Worm (Caenorhabditis elegans) whole organism, L1 larva: ENCODE measurements around the gene col-133.

Experiments
- C04F5.9 ChIP-seq: sonication (generic microtip); optimal IDR thresholded peaks from 2 replicates; lab custom pipeline; 2016; ENCODE audit warnings: missing genetic modification characterization, missing compliant biosample characterization
- F16B12.6 ChIP-seq: fragments of 150-350 bp; optimal IDR thresholded peaks from 2 replicates; lab custom pipeline; 2014; ENCODE audit warnings: missing biosample characterization, missing genetic modification characterization
- Y116A8C.19 ChIP-seq: sonication (generic microtip); optimal IDR thresholded peaks from 2 replicates; lab custom pipeline; 2016; ENCODE audit warnings: missing compliant biosample characterization, missing genetic modification characterization, borderline replicate concordance
- alr-1 ChIP-seq: fragments of 200-800 bp; sonication (Bioruptor generic); optimal IDR thresholded peaks from 2 replicates; lab custom pipeline; 2018; ENCODE audit warnings: borderline replicate concordance, mild to moderate bottlenecking, missing genetic modification characterization, missing compliant biosample characterization
- ama-1 ChIP-seq: fragments of 150-350 bp; optimal IDR thresholded peaks from 2 replicates; lab custom pipeline; 2014
- blmp-1 ChIP-seq: fragments of 150-350 bp; optimal IDR thresholded peaks from 2 replicates; lab custom pipeline; 2014; ENCODE audit warnings: missing biosample characterization, missing genetic modification characterization
- ceh-8 ChIP-seq: fragments of 200-800 bp; sonication (Bioruptor generic); optimal IDR thresholded peaks from 2 replicates; lab custom pipeline; 2018; ENCODE audit warnings: mild to moderate bottlenecking, missing genetic modification characterization, moderate library complexity, missing compliant biosample characterization
- ceh-88 ChIP-seq: fragments of 200-800 bp; sonication (Bioruptor generic); IDR thresholded peaks from 2 replicates; pipeline ENCODE4 v1.3.6; 2022; ENCODE audit warnings: missing genetic modification characterization, missing compliant biosample characterization
- ces-1 ChIP-seq: fragments of 150-350 bp; optimal IDR thresholded peaks from 2 replicates; lab custom pipeline; 2014; ENCODE audit warnings: missing biosample characterization, missing genetic modification reagents, missing genetic modification characterization
- efl-1 ChIP-seq, 4 experiments: fragments of 150-350 bp; optimal IDR thresholded peaks in 3 of 4; peaks in 1 of 4; 1 replicate in 1 of 4; 2 replicates in 3 of 4; lab custom pipeline; 2014; ENCODE audit warnings: missing biosample characterization in 2 of 4, missing genetic modification characterization in 2 of 4, missing genetic modification reagents in 2 of 4
- egl-27 ChIP-seq, 2 experiments: fragments of 150-350 bp in 1 of 2; sonication (generic microtip); optimal IDR thresholded peaks; 3 replicates each; lab custom pipeline; 2017 to 2018; ENCODE audit warnings: missing biosample characterization in 2 of 2, missing genetic modification characterization in 2 of 2, missing genetic modification reagents in 2 of 2
- elt-3 ChIP-seq, 6 experiments: fragments of 150-350 bp in 1 of 6; sonication (generic microtip); optimal IDR thresholded peaks; 2 replicates each; lab custom pipeline; 2017 to 2018; ENCODE audit warnings: missing biosample characterization in 6 of 6, missing genetic modification characterization in 6 of 6, inconsistent platforms in 1 of 6
- fos-1 ChIP-seq: fragments of 150-350 bp; optimal IDR thresholded peaks from 2 replicates; lab custom pipeline; 2014; ENCODE audit warnings: missing biosample characterization, missing genetic modification characterization
- grh-1 ChIP-seq: fragments of 200-800 bp; sonication (Bioruptor generic); IDR thresholded peaks from 2 replicates; pipeline ENCODE4 v1.3.6; 2022; ENCODE audit warnings: missing genetic modification reagents, missing genetic modification characterization, missing compliant biosample characterization
- jun-1 ChIP-seq: fragments of 150-350 bp; optimal IDR thresholded peaks from 2 replicates; lab custom pipeline; 2014; ENCODE audit warnings: missing biosample characterization, missing genetic modification reagents, missing genetic modification characterization
- lir-3 ChIP-seq: sonication (generic microtip); optimal IDR thresholded peaks from 2 replicates; lab custom pipeline; 2016; ENCODE audit warnings: mild to moderate bottlenecking, missing genetic modification characterization, moderate library complexity, missing compliant biosample characterization; ENCODE audit not compliant: poor library complexity
- lsy-2 ChIP-seq, 2 experiments: fragments of 150-350 bp; optimal IDR thresholded peaks; 2 replicates each; lab custom pipeline; 2014; ENCODE audit warnings: missing biosample characterization in 2 of 2, missing genetic modification characterization in 2 of 2
- mef-2 ChIP-seq: fragments of 150-350 bp; optimal IDR thresholded peaks from 2 replicates; lab custom pipeline; 2014; ENCODE audit warnings: missing biosample characterization, missing genetic modification characterization
- mep-1 ChIP-seq: fragments of 150-350 bp; optimal IDR thresholded peaks from 2 replicates; lab custom pipeline; 2014; ENCODE audit warnings: missing biosample characterization, missing genetic modification characterization
- nhr-28 ChIP-seq: fragments of 150-350 bp; optimal IDR thresholded peaks from 2 replicates; lab custom pipeline; 2014; ENCODE audit warnings: missing biosample characterization, missing genetic modification characterization
- nhr-77 ChIP-seq: fragments of 150-350 bp; optimal IDR thresholded peaks from 2 replicates; lab custom pipeline; 2014; ENCODE audit warnings: missing biosample characterization, missing genetic modification characterization
- nhr-84 ChIP-seq: sonication (generic microtip); optimal IDR thresholded peaks from 2 replicates; lab custom pipeline; 2017; ENCODE audit warnings: missing biosample characterization, missing genetic modification characterization
- nhr-85 ChIP-seq: sonication (generic microtip); peaks from one replicate; lab custom pipeline; 2016; ENCODE audit warnings: missing genetic modification characterization, inconsistent platforms, missing compliant biosample characterization
- pqm-1 ChIP-seq: sonication (generic microtip); optimal IDR thresholded peaks from 3 replicates; lab custom pipeline; 2017; ENCODE audit warnings: missing biosample characterization, missing genetic modification characterization
- skn-1 ChIP-seq: fragments of 150-350 bp; optimal IDR thresholded peaks from 2 replicates; lab custom pipeline; 2014; ENCODE audit warnings: missing biosample characterization, missing genetic modification characterization
- snu-23 ChIP-seq: sonication (generic microtip); optimal IDR thresholded peaks from 2 replicates; lab custom pipeline; 2016; ENCODE audit warnings: missing genetic modification characterization, missing compliant biosample characterization
- sox-4 ChIP-seq: sonication (generic microtip); optimal IDR thresholded peaks from 2 replicates; lab custom pipeline; 2016; ENCODE audit warnings: missing genetic modification characterization, missing compliant biosample characterization
- sup-37 ChIP-seq: fragments of 200-800 bp; sonication (Bioruptor generic); optimal IDR thresholded peaks from 2 replicates; lab custom pipeline; 2018; ENCODE audit warnings: mild to moderate bottlenecking, missing genetic modification characterization, missing compliant biosample characterization
- tlp-1 ChIP-seq: fragments of 150-350 bp; optimal IDR thresholded peaks from 2 replicates; lab custom pipeline; 2014; ENCODE audit warnings: missing biosample characterization, missing genetic modification characterization
- unc-130 ChIP-seq: fragments of 150-350 bp; optimal IDR thresholded peaks from 2 replicates; lab custom pipeline; 2017; ENCODE audit warnings: missing biosample characterization, missing genetic modification characterization, inconsistent platforms
- unc-30 ChIP-seq: sonication (generic microtip); optimal IDR thresholded peaks from 2 replicates; lab custom pipeline; 2017; ENCODE audit warnings: missing biosample characterization, missing genetic modification characterization
- unc-62 ChIP-seq: fragments of 150-350 bp; optimal IDR thresholded peaks from 2 replicates; lab custom pipeline; 2014; ENCODE audit warnings: missing biosample characterization, missing genetic modification reagents, missing genetic modification characterization
- unc-86 ChIP-seq: sonication (generic microtip); optimal IDR thresholded peaks from 2 replicates; lab custom pipeline; 2016; ENCODE audit warnings: missing genetic modification characterization, missing compliant biosample characterization
- ztf-11 ChIP-seq, 2 experiments: sonication (generic microtip); optimal IDR thresholded peaks; 2 replicates each; lab custom pipeline; 2016 to 2017; ENCODE audit warnings: missing genetic modification characterization in 2 of 2, missing biosample characterization in 1 of 2, missing compliant biosample characterization in 1 of 2

The col-133 gene

DNA sequence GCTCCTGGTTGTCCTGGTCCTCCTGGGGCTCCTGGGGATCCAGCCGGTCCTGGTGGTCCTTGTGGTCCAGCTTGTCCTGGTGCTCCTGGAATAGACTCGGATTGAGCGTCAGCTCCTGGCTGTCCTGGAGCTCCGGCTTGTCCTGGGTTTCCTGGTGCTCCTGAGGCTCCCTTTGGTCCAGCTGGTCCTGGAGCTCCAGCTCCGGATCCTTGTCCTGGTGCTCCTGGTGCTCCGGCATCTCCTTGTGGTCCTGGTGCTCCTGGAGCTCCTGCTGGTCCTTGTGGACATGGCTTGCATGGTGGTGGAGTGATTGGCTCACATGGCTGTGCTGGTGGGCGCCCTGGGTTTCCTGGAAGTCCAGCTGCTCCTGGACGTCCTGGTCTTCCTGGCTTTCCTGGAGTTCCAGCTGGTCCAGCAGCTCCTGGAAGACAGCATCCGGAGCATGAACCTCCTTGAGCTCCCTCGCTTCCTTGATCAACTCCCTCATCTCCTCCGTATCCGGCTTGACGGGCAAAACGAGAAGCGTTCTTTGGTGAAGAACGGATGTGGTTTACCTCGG lies 537 bp downstream of the col-133 start:
- TF ChIP-seq lir-3 (tag; lab: Kevin White, UChicago) (no peak), unc-62 (GFP tag; lab: Kevin White, UChicago) (no peak), egl-27 (tag; optimal IDR thresholded peaks at IDR 0.05; lab: Kevin White, UChicago) (no peak), nhr-28 (tag; lab: Kevin White, UChicago) (no peak), ceh-88 (no peak), sox-4 (no peak), ceh-8 (GFP tag; lab: Kevin White, UChicago) (no peak), unc-86 (tag; lab: Kevin White, UChicago) (no peak), skn-1 (no peak), alr-1 (tag; lab: Kevin White, UChicago) (no peak), F16B12.6 (tag; lab: Kevin White, UChicago) (no peak), snu-23 (GFP tag; lab: Kevin White, UChicago) (no peak)

- TF ChIP-seq blmp-1 (tag; lab: Kevin White, UChicago) (peak; percentile 94), snu-23 (GFP tag; lab: Kevin White, UChicago) (no peak)
Measured at ce11 chrIV:14091242-14091641, 7.9 kb downstream of the col-133 start, which contains the start of gene noah-2. noah-2 (plus strand) TSS chrIV:14091254.

- TF ChIP-seq efl-1 (optimal IDR thresholded peaks at IDR 0.05; lab: Kevin White, UChicago) (no peak), efl-1 (GFP tag; optimal IDR thresholded peaks at IDR 0.05 in 1 of 2; lab: Kevin White, UChicago) (peak in 1 of 2 experiments; percentile 43), unc-130 (tag; lab: Kevin White, UChicago) (no peak), tlp-1 (tag; lab: Kevin White, UChicago) (no peak), Y116A8C.19 (tag; lab: Kevin White, UChicago) (no peak), fos-1 (tag; lab: Kevin White, UChicago) (no peak), ama-1 (lab: Kevin White, UChicago) (no peak), nhr-84 (tag; lab: Kevin White, UChicago) (no peak), ztf-11 (tag; optimal IDR thresholded peaks at IDR 0.05; lab: Kevin White, UChicago) (no peak), pqm-1 (tag; lab: Kevin White, UChicago) (no peak), C04F5.9 (tag; lab: Kevin White, UChicago) (no peak), ces-1 (GFP tag; lab: Kevin White, UChicago) (no peak), mef-2 (tag; lab: Kevin White, UChicago) (no peak), elt-3 (tag; optimal IDR thresholded peaks at IDR 0.05; lab: Kevin White, UChicago) (peak in 2 of 6 experiments; percentile 12 to 36), lir-3 (tag; lab: Kevin White, UChicago) (no peak), F16B12.6 (tag; lab: Kevin White, UChicago) (no peak), mep-1 (tag; lab: Kevin White, UChicago) (peak; percentile 44), sup-37 (GFP tag; lab: Kevin White, UChicago) (no peak), grh-1 (GFP tag; lab: Robert Waterston, UW) (no peak), blmp-1 (tag; lab: Kevin White, UChicago) (peak; percentile 100), nhr-85 (no peak), jun-1 (tag; lab: Kevin White, UChicago) (no peak), nhr-77 (tag; lab: Kevin White, UChicago) (no peak), lsy-2 (tag; optimal IDR thresholded peaks at IDR 0.05; lab: Kevin White, UChicago) (no peak)
Measured at ce11 chrIV:14089749-14090148, 9.4 kb downstream of the col-133 start.

DNA sequence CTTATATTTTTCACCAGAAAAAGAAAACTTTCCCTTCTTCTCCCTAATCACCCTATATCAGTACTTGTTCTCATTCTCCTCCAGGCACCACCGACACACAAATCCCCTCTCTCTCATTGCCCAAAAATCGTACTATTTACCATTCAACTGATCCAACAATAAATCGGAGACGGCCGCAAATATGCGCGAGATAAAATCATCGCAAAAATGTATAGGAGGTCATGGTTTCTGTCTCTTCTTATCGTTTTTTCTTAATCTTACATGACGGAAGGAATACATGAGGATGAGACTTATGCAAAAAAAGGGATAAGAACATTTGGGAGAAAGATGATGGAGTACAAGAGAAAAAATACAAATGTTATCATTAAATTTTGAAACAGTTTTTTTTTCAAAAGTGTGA lies 12.8 kb downstream of the col-133 start:
- TF ChIP-seq unc-30 (tag; lab: Kevin White, UChicago) (no peak), C04F5.9 (tag; lab: Kevin White, UChicago) (no peak), mep-1 (tag; lab: Kevin White, UChicago) (peak; percentile 43), elt-3 (tag; optimal IDR thresholded peaks at IDR 0.05; lab: Kevin White, UChicago) (peak in 1 of 6 experiments; percentile 47), blmp-1 (tag; lab: Kevin White, UChicago) (peak; percentile 96)
